Worm (Caenorhabditis elegans) whole organism, L3 larva: ENCODE measurements around the gene clec-54.

Source experiments
- R02D3.7 ChIP-seq: fragments of 150-350 bp; optimal IDR thresholded peaks from 2 replicates; lab custom pipeline; 2014; ENCODE audit warnings: missing biosample characterization, missing genetic modification characterization
- ZK546.5 ChIP-seq: sonication (generic microtip); optimal IDR thresholded peaks from 2 replicates; lab custom pipeline; 2017; ENCODE audit warnings: missing biosample characterization, missing genetic modification characterization
- aly-2 ChIP-seq: fragments of 150-350 bp; optimal IDR thresholded peaks from 2 replicates; lab custom pipeline; 2014; ENCODE audit warnings: missing biosample characterization, missing genetic modification characterization
- ama-1 ChIP-seq: fragments of 150-350 bp; optimal IDR thresholded peaks from 2 replicates; lab custom pipeline; 2018
- ceh-16 ChIP-seq: sonication (generic microtip); optimal IDR thresholded peaks from 2 replicates; lab custom pipeline; 2017; ENCODE audit warnings: missing biosample characterization, missing genetic modification characterization
- ceh-28 ChIP-seq: fragments of 150-350 bp; optimal IDR thresholded peaks from 2 replicates; lab custom pipeline; 2014; ENCODE audit warnings: missing biosample characterization, missing genetic modification reagents, missing genetic modification characterization
- ceh-82 ChIP-seq: fragments of 150-350 bp; optimal IDR thresholded peaks from 2 replicates; lab custom pipeline; 2014; ENCODE audit warnings: missing biosample characterization, missing genetic modification characterization
- ceh-9 ChIP-seq: sonication (generic microtip); optimal IDR thresholded peaks from 2 replicates; lab custom pipeline; 2018; ENCODE audit warnings: missing biosample characterization, missing genetic modification characterization
- daf-12 ChIP-seq: fragments of 150-350 bp; optimal IDR thresholded peaks from 2 replicates; lab custom pipeline; 2014; ENCODE audit warnings: missing biosample characterization, missing genetic modification reagents, missing genetic modification characterization
- egl-27 ChIP-seq: sonication (generic microtip); optimal IDR thresholded peaks from 4 replicates; lab custom pipeline; 2017; ENCODE audit warnings: missing biosample characterization, missing genetic modification reagents, missing genetic modification characterization
- elt-1 ChIP-seq: fragments of 150-350 bp; optimal IDR thresholded peaks from 2 replicates; lab custom pipeline; 2014; ENCODE audit warnings: missing biosample characterization, missing genetic modification characterization
- elt-2 ChIP-seq: sonication (generic microtip); optimal IDR thresholded peaks from 2 replicates; lab custom pipeline; 2016; ENCODE audit warnings: missing genetic modification reagents, mild to moderate bottlenecking, missing genetic modification characterization, missing compliant biosample characterization
- elt-3 ChIP-seq, 3 experiments: fragments of 150-350 bp in 1 of 3; sonication (generic microtip) in 2 of 3; optimal IDR thresholded peaks; 2 replicates in 2 of 3; 4 replicates in 1 of 3; lab custom pipeline; 2014 to 2017; ENCODE audit warnings: missing biosample characterization in 3 of 3, missing genetic modification characterization in 3 of 3
- eor-1 ChIP-seq, 2 experiments: fragments of 150-350 bp; optimal IDR thresholded peaks; 2 replicates each; lab custom pipeline; 2014 to 2018; ENCODE audit warnings: missing biosample characterization in 2 of 2, missing genetic modification characterization in 2 of 2
- fkh-10 ChIP-seq: sonication (generic microtip); optimal IDR thresholded peaks from 2 replicates; lab custom pipeline; 2017; ENCODE audit warnings: missing biosample characterization, missing genetic modification reagents, missing genetic modification characterization
- fkh-2 ChIP-seq: fragments of 150-350 bp; optimal IDR thresholded peaks from 2 replicates; lab custom pipeline; 2014; ENCODE audit warnings: missing biosample characterization, missing genetic modification reagents, missing genetic modification characterization
- fos-1 ChIP-seq: fragments of 150-350 bp; optimal IDR thresholded peaks from 2 replicates; lab custom pipeline; 2014; ENCODE audit warnings: missing biosample characterization, missing genetic modification characterization
- jun-1 ChIP-seq: fragments of 150-350 bp; optimal IDR thresholded peaks from 2 replicates; lab custom pipeline; 2014; ENCODE audit warnings: missing biosample characterization, missing genetic modification reagents, missing genetic modification characterization
- lin-15B ChIP-seq: fragments of 150-350 bp; optimal IDR thresholded peaks from 2 replicates; lab custom pipeline; 2014; ENCODE audit warnings: missing biosample characterization, missing genetic modification characterization
- mdl-1 ChIP-seq: fragments of 150-350 bp; optimal IDR thresholded peaks from 2 replicates; lab custom pipeline; 2014; ENCODE audit warnings: missing biosample characterization, missing genetic modification characterization
- mml-1 ChIP-seq: fragments of 150-350 bp; sonication (generic microtip); optimal IDR thresholded peaks from 3 replicates; lab custom pipeline; 2014; ENCODE audit warnings: missing biosample characterization, missing genetic modification characterization
- nfya-1 ChIP-seq: sonication (generic microtip); optimal IDR thresholded peaks from 2 replicates; lab custom pipeline; 2017; ENCODE audit warnings: missing genetic modification characterization, mild to moderate bottlenecking, missing compliant biosample characterization, antibody characterized with exemption, moderate library complexity; ENCODE audit not compliant: insufficient read depth
- nhr-12 ChIP-seq: fragments of 150-350 bp; optimal IDR thresholded peaks from 2 replicates; lab custom pipeline; 2014; ENCODE audit warnings: missing biosample characterization, missing genetic modification characterization
- nhr-23 ChIP-seq: fragments of 150-350 bp; optimal IDR thresholded peaks from 2 replicates; lab custom pipeline; 2014; ENCODE audit warnings: missing biosample characterization, missing genetic modification reagents, missing genetic modification characterization
- nhr-237 ChIP-seq: fragments of 150-350 bp; optimal IDR thresholded peaks from 2 replicates; lab custom pipeline; 2014; ENCODE audit warnings: missing biosample characterization, missing genetic modification characterization
- nhr-25 ChIP-seq: sonication (generic microtip); optimal IDR thresholded peaks from 2 replicates; lab custom pipeline; 2017; ENCODE audit warnings: missing biosample characterization, missing genetic modification characterization
- nhr-28 ChIP-seq: fragments of 150-350 bp; optimal IDR thresholded peaks from 2 replicates; lab custom pipeline; 2014; ENCODE audit warnings: missing biosample characterization, missing genetic modification characterization
- nhr-43 ChIP-seq: sonication (generic microtip); optimal IDR thresholded peaks from 2 replicates; lab custom pipeline; 2016; ENCODE audit warnings: mild to moderate bottlenecking, missing genetic modification characterization, missing compliant biosample characterization; ENCODE audit not compliant: poor library complexity, severe bottlenecking
- nhr-76 ChIP-seq: fragments of 150-350 bp; sonication (generic microtip); optimal IDR thresholded peaks from 5 replicates; lab custom pipeline; 2014; ENCODE audit warnings: missing biosample characterization, missing genetic modification characterization
- nhr-77 ChIP-seq: fragments of 150-350 bp; optimal IDR thresholded peaks from 2 replicates; lab custom pipeline; 2014; ENCODE audit warnings: missing biosample characterization, missing genetic modification characterization
- pha-4 ChIP-seq: fragments of 150-350 bp; optimal IDR thresholded peaks from 2 replicates; lab custom pipeline; 2014; ENCODE audit warnings: missing biosample characterization, missing genetic modification reagents, missing genetic modification characterization
- pqm-1 ChIP-seq: fragments of 150-350 bp; optimal IDR thresholded peaks from 2 replicates; lab custom pipeline; 2017; ENCODE audit warnings: missing biosample characterization, missing genetic modification characterization, inconsistent platforms
- sea-2 ChIP-seq: fragments of 150-350 bp; sonication (generic microtip); optimal IDR thresholded peaks from 4 replicates; lab custom pipeline; 2014; ENCODE audit warnings: missing biosample characterization, missing genetic modification reagents, missing genetic modification characterization
- skn-1 ChIP-seq: fragments of 150-350 bp; optimal IDR thresholded peaks from 2 replicates; lab custom pipeline; 2014; ENCODE audit warnings: missing biosample characterization, missing genetic modification characterization
- snpc-4 ChIP-seq: fragments of 150-350 bp; optimal IDR thresholded peaks from 2 replicates; lab custom pipeline; 2014; ENCODE audit warnings: missing biosample characterization, missing genetic modification characterization
- tbx-2 ChIP-seq: sonication (generic microtip); optimal IDR thresholded peaks from 2 replicates; lab custom pipeline; 2016; ENCODE audit warnings: mild to moderate bottlenecking, missing genetic modification characterization, missing compliant biosample characterization
- unc-39 ChIP-seq: sonication (generic microtip); optimal IDR thresholded peaks from 4 replicates; lab custom pipeline; 2017; ENCODE audit warnings: missing biosample characterization, missing genetic modification characterization
- zag-1 ChIP-seq: fragments of 150-350 bp; optimal IDR thresholded peaks from 2 replicates; lab custom pipeline; 2014; ENCODE audit warnings: missing biosample characterization, missing genetic modification characterization
- ztf-11 ChIP-seq: fragments of 150-350 bp; optimal IDR thresholded peaks from 2 replicates; lab custom pipeline; 2014; ENCODE audit warnings: missing biosample characterization, missing genetic modification characterization

The clec-54 gene

DNA sequence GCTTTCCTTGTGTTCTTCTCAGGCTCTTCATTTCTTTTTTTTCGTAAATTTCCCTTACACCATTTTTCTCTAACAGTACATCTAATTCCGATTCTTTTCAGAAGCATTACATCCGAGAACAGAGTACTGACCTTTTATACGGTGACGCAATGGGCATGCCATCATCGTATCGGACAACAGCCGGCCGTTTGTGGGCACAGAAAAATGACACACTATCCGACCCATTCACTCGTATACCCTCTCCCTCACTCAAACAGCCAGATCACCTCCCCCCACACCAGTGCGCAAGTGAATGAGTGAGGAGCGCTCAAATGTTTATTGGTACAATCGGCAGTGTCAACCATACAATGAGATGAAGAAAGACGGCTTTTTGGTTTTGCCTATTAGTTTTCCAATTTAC is 24.4 kb downstream of the clec-54 start, which contains the start of gene R02D5.24:
Gene R02D5.24, plus strand, starts transcription at position 205 of the 400 bp plus-strand sequence.
- TF ChIP-seq aly-2 (tag; lab: Kevin White, UChicago) (no peak), lin-15B (tag; lab: Kevin White, UChicago) (no peak), snpc-4 (tag; lab: Kevin White, UChicago) (no peak), nhr-12 (tag; lab: Kevin White, UChicago) (no peak), pha-4 (peak; percentile 53)

DNA sequence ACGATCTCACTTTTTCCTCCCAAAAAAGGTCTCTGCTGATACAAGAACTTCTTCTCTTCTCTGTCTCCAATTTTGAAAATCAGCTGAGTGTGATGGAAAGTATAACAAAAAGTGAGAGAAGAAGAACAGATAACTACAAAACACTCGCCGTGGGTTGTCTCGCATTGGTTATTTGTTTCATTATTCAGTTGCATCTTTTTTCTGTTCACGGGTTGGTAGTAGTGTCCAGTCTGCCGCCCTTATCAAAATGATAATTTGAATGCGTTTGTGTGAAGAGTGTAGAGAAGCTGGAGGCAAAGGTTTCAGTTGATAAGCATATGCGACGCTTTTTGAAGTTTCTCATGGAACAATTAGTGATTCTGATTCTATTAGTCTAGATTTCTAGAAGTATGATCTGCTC is 26.4 kb downstream of the clec-54 start:
- TF ChIP-seq daf-12 (tag; lab: Kevin White, UChicago) = no peak
- TF ChIP-seq elt-2 (tag; lab: Kevin White, UChicago) = peak; percentile 86
- no peak for TF ChIP-seq ceh-16 (tag; lab: Kevin White, UChicago)
- TF ChIP-seq tbx-2 (tag; lab: Kevin White, UChicago) = no peak
- TF ChIP-seq R02D3.7 (tag; lab: Kevin White, UChicago) = no peak
- TF ChIP-seq nhr-25 = no peak
- no peak for TF ChIP-seq egl-27 (tag; lab: Kevin White, UChicago)
- TF ChIP-seq ztf-11 (tag; lab: Kevin White, UChicago) = no peak
- TF ChIP-seq nfya-1 (tag; lab: Kevin White, UChicago) = peak; percentile 37
- peak; percentile 36 for TF ChIP-seq pha-4
- no peak for TF ChIP-seq unc-39 (tag; lab: Kevin White, UChicago)
- TF ChIP-seq ceh-9 (tag; lab: Kevin White, UChicago) = no peak
- no peak for TF ChIP-seq zag-1 (tag; lab: Kevin White, UChicago)
- peak; percentile 81 for TF ChIP-seq pqm-1 (tag; lab: Kevin White, UChicago)
- no peak for TF ChIP-seq ama-1
- no peak for TF ChIP-seq nhr-77 (tag; lab: Kevin White, UChicago)
- TF ChIP-seq nhr-12 (tag; lab: Kevin White, UChicago) = no peak
- TF ChIP-seq mml-1 (tag; lab: Kevin White, UChicago) = no peak
- TF ChIP-seq fos-1 = no peak
- peak; percentile 43 for TF ChIP-seq jun-1
- no peak for TF ChIP-seq nhr-76 (tag; lab: Kevin White, UChicago)
- TF ChIP-seq ceh-28 (tag; lab: Kevin White, UChicago) = no peak

DNA sequence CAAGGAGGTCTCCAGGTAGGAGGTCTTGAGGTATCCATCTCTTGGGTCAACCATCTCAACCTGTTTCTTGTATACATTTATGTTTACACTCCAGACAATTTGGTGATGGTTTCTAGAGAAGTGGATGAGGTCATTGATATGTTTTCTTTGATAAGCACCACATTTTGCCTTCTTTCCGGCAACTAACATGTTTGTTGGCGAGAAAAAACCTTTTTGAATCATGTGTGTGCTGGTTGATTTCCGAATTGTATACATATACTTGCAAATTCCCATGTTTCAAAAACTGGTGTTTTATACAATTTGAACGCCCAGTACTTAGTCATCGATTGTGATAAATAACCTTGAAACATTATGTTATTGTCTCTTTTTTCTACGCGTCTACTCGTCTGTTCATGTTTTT is 27.4 kb downstream of the clec-54 start:
- TF ChIP-seq unc-39 (tag; lab: Kevin White, UChicago) = no peak
- no peak for TF ChIP-seq skn-1 (tag; lab: Kevin White, UChicago)
- no peak for TF ChIP-seq pqm-1 (tag; lab: Kevin White, UChicago)
- no peak for TF ChIP-seq nhr-23 (tag; lab: Kevin White, UChicago)
- TF ChIP-seq eor-1 (tag; optimal IDR thresholded peaks at IDR 0.05; lab: Kevin White, UChicago) = no peak
- no peak for TF ChIP-seq snpc-4 (tag; lab: Kevin White, UChicago)
- TF ChIP-seq pha-4 = no peak
- no peak for TF ChIP-seq lin-15B (tag; lab: Kevin White, UChicago)
- no peak for TF ChIP-seq fkh-2 (tag; lab: Kevin White, UChicago)
- no peak for TF ChIP-seq sea-2 (GFP tag; lab: Kevin White, UChicago)
- no peak for TF ChIP-seq nhr-12 (tag; lab: Kevin White, UChicago)
- TF ChIP-seq egl-27 (tag; lab: Kevin White, UChicago) = no peak
- TF ChIP-seq mml-1 (tag; lab: Kevin White, UChicago) = no peak
- TF ChIP-seq ztf-11 (tag; lab: Kevin White, UChicago) = no peak
- TF ChIP-seq jun-1 = no peak
- TF ChIP-seq aly-2 (tag; lab: Kevin White, UChicago) = no peak
- TF ChIP-seq ceh-82 (tag; lab: Kevin White, UChicago) = no peak
- TF ChIP-seq R02D3.7 (tag; lab: Kevin White, UChicago) = no peak
- no peak for TF ChIP-seq nhr-25
- TF ChIP-seq elt-2 (tag; lab: Kevin White, UChicago) = no peak
- TF ChIP-seq, all 47 proteins: peak for 0

- TF ChIP-seq nhr-28 = no peak
- peak; percentile 2 for TF ChIP-seq elt-2 (tag; lab: Kevin White, UChicago)
These were observed 28.1 kb downstream of the clec-54 start for ce11 chrV:14504774-14505173.

ce11 chrV:14505745-14506214 is 29.1 kb downstream of the clec-54 start:
- TF ChIP-seq nhr-43 (tag; lab: Kevin White, UChicago) (peak; percentile 78), jun-1 (peak; percentile 46), nhr-237 (tag; lab: Kevin White, UChicago) (no peak), elt-1 (tag; lab: Kevin White, UChicago) (peak; percentile 95), sea-2 (GFP tag; lab: Kevin White, UChicago) (no peak), ceh-9 (tag; lab: Kevin White, UChicago) (no peak), ama-1 (no peak), fkh-2 (tag; lab: Kevin White, UChicago) (no peak), R02D3.7 (tag; lab: Kevin White, UChicago) (no peak), mml-1 (tag; lab: Kevin White, UChicago) (no peak), zag-1 (tag; lab: Kevin White, UChicago) (no peak), fos-1 (no peak), lin-15B (tag; lab: Kevin White, UChicago) (no peak), nfya-1 (tag; lab: Kevin White, UChicago) (no peak), ztf-11 (tag; lab: Kevin White, UChicago) (no peak), eor-1 (tag; optimal IDR thresholded peaks at IDR 0.05; lab: Kevin White, UChicago) (no peak), ZK546.5 (tag; lab: Kevin White, UChicago) (no peak), nhr-76 (tag; lab: Kevin White, UChicago) (no peak), fkh-10 (GFP tag; lab: Kevin White, UChicago) (no peak), ceh-16 (tag; lab: Kevin White, UChicago) (no peak), elt-3 (tag; optimal IDR thresholded peaks at IDR 0.05; lab: Kevin White, UChicago) (peak in 2 of 3 experiments; percentile 30 to 93), ceh-28 (tag; lab: Kevin White, UChicago) (no peak), snpc-4 (tag; lab: Kevin White, UChicago) (no peak), tbx-2 (tag; lab: Kevin White, UChicago) (no peak), nhr-25 (peak; percentile 65), unc-39 (tag; lab: Kevin White, UChicago) (no peak), nhr-12 (tag; lab: Kevin White, UChicago) (no peak), nhr-23 (tag; lab: Kevin White, UChicago) (peak; percentile 67), mdl-1 (tag; lab: Kevin White, UChicago) (no peak)
